Worm (Caenorhabditis elegans) whole organism, L4 larva: ENCODE results near the gene F59B2.12.

Source experiments
- F10B5.3 ChIP-seq: sonication (generic microtip); optimal IDR thresholded peaks from 2 replicates; lab custom pipeline; 2016; ENCODE audit warnings: mild to moderate bottlenecking, missing genetic modification characterization, missing compliant biosample characterization
- F37D6.2 ChIP-seq: sonication (generic microtip); optimal IDR thresholded peaks from 2 replicates; lab custom pipeline; 2016; ENCODE audit warnings: mild to moderate bottlenecking, missing genetic modification characterization, missing compliant biosample characterization
- Y105C5A.15 ChIP-seq: fragments of 200-800 bp; sonication (Bioruptor generic); IDR thresholded peaks from 2 replicates; pipeline ENCODE4 v1.3.6; 2022; ENCODE audit warnings: missing genetic modification characterization, missing compliant biosample characterization
- Y5F2A.4 ChIP-seq: fragments of 200-800 bp; sonication (Bioruptor generic); optimal IDR thresholded peaks from 2 replicates; lab custom pipeline; 2018; ENCODE audit warnings: mild to moderate bottlenecking, missing genetic modification characterization, missing compliant biosample characterization
- ZK546.5 ChIP-seq, 2 experiments: sonication (generic microtip); optimal IDR thresholded peaks; 2 replicates each; lab custom pipeline; 2017; ENCODE audit warnings: missing biosample characterization in 2 of 2, missing genetic modification characterization in 2 of 2
- aha-1 ChIP-seq: fragments of 150-350 bp; peaks from one replicate; lab custom pipeline; 2014; ENCODE audit warnings: missing biosample characterization, missing genetic modification characterization
- aly-2 ChIP-seq: sonication (generic microtip); optimal IDR thresholded peaks from 2 replicates; lab custom pipeline; 2018; ENCODE audit warnings: missing biosample characterization, missing genetic modification characterization
- arid-1 ChIP-seq: fragments of 200-800 bp; sonication (Bioruptor generic); conservative IDR thresholded peaks from 2 replicates; pipeline ENCODE4 v1.3.6; 2022; ENCODE audit warnings: missing genetic modification reagents, missing genetic modification characterization, missing compliant biosample characterization
- attf-4 ChIP-seq: sonication (generic microtip); optimal IDR thresholded peaks from 3 replicates; lab custom pipeline; 2017; ENCODE audit warnings: missing biosample characterization, missing genetic modification characterization
- ceh-20 ChIP-seq: fragments of 200-800 bp; sonication (Bioruptor generic); IDR thresholded peaks from 2 replicates; pipeline ENCODE4 v1.3.6; 2022; ENCODE audit warnings: missing genetic modification reagents, missing genetic modification characterization, missing compliant biosample characterization
- ceh-44 ChIP-seq: fragments of 200-800 bp; sonication (Bioruptor generic); IDR thresholded peaks from 2 replicates; pipeline ENCODE4 v1.3.6; 2022; ENCODE audit warnings: missing genetic modification reagents, missing genetic modification characterization, missing compliant biosample characterization
- ceh-82 ChIP-seq: sonication (generic microtip); optimal IDR thresholded peaks from 2 replicates; lab custom pipeline; 2017; ENCODE audit warnings: missing biosample characterization, missing genetic modification characterization
- ces-1 ChIP-seq: fragments of 150-350 bp; sonication (generic microtip); optimal IDR thresholded peaks from 4 replicates; lab custom pipeline; 2014; ENCODE audit warnings: missing biosample characterization, missing genetic modification reagents, missing genetic modification characterization
- ctbp-1 ChIP-seq: fragments of 200-800 bp; sonication (Bioruptor generic); IDR thresholded peaks from 2 replicates; pipeline ENCODE4 v1.3.6; 2022; ENCODE audit warnings: missing genetic modification reagents, missing genetic modification characterization, missing compliant biosample characterization
- dmd-6 ChIP-seq: fragments of 200-800 bp; sonication (Bioruptor generic); IDR thresholded peaks from 2 replicates; pipeline ENCODE4 v1.3.6; 2022; ENCODE audit warnings: missing genetic modification reagents, missing genetic modification characterization, missing compliant biosample characterization
- dve-1 ChIP-seq: sonication (generic microtip); optimal IDR thresholded peaks from 2 replicates; lab custom pipeline; 2017; ENCODE audit warnings: antibody characterized with exemption, mild to moderate bottlenecking, missing genetic modification characterization, missing compliant biosample characterization; ENCODE audit not compliant: insufficient read depth
- fkh-10 ChIP-seq: fragments of 150-350 bp; optimal IDR thresholded peaks from 2 replicates; lab custom pipeline; 2014; ENCODE audit warnings: missing biosample characterization, missing genetic modification reagents, missing genetic modification characterization
- lin-1 ChIP-seq: fragments of 200-800 bp; sonication (Bioruptor generic); IDR thresholded peaks from 2 replicates; pipeline ENCODE4 v1.3.6; 2022; ENCODE audit warnings: missing genetic modification reagents, missing genetic modification characterization, missing compliant biosample characterization
- lin-38 ChIP-seq: fragments of 200-800 bp; sonication (Bioruptor generic); IDR thresholded peaks from 2 replicates; pipeline ENCODE4 v1.3.6; 2022; ENCODE audit warnings: missing genetic modification reagents, missing genetic modification characterization, missing compliant biosample characterization
- lin-39 ChIP-seq: fragments of 150-350 bp; optimal IDR thresholded peaks from 2 replicates; lab custom pipeline; 2014; ENCODE audit warnings: missing biosample characterization, missing genetic modification reagents, missing genetic modification characterization
- lsy-2 ChIP-seq, 2 experiments: fragments of 150-350 bp in 1 of 2; sonication (generic microtip) in 1 of 2; optimal IDR thresholded peaks; 2 replicates each; lab custom pipeline; 2014 to 2017; ENCODE audit warnings: missing biosample characterization in 2 of 2, missing genetic modification characterization in 2 of 2
- madf-5 ChIP-seq, 2 experiments: fragments of 200-800 bp; sonication (Bioruptor generic); IDR thresholded peaks; 2 replicates each; pipeline ENCODE4 v1.3.6; 2022; ENCODE audit warnings: missing compliant biosample characterization in 2 of 2, missing genetic modification characterization in 2 of 2
- madf-9 ChIP-seq: fragments of 200-800 bp; sonication (Bioruptor generic); conservative IDR thresholded peaks from 2 replicates; pipeline ENCODE4 v1.3.6; 2022; ENCODE audit warnings: missing genetic modification reagents, missing genetic modification characterization, missing compliant biosample characterization
- mdt-29 ChIP-seq: fragments of 200-800 bp; sonication (Bioruptor generic); IDR thresholded peaks from 2 replicates; pipeline ENCODE4 v1.3.6; 2022; ENCODE audit warnings: missing genetic modification reagents, missing genetic modification characterization, missing compliant biosample characterization
- nhr-102 ChIP-seq: sonication (generic microtip); optimal IDR thresholded peaks from 2 replicates; lab custom pipeline; 2016; ENCODE audit warnings: mild to moderate bottlenecking, missing genetic modification characterization, moderate library complexity, missing compliant biosample characterization
- nhr-237 ChIP-seq: sonication (generic microtip); optimal IDR thresholded peaks from 2 replicates; lab custom pipeline; 2017; ENCODE audit warnings: missing biosample characterization, missing genetic modification characterization
- nhr-28 ChIP-seq: fragments of 150-350 bp; optimal IDR thresholded peaks from 2 replicates; lab custom pipeline; 2014; ENCODE audit warnings: missing biosample characterization, missing genetic modification characterization
- nhr-42 ChIP-seq: fragments of 200-800 bp; sonication (Bioruptor generic); IDR thresholded peaks from 2 replicates; pipeline ENCODE4 v1.3.6; 2022; ENCODE audit warnings: missing genetic modification characterization, missing compliant biosample characterization
- pqm-1 ChIP-seq: sonication (generic microtip); optimal IDR thresholded peaks from 2 replicates; lab custom pipeline; 2017; ENCODE audit warnings: missing biosample characterization, missing genetic modification characterization
- sdz-12 ChIP-seq: fragments of 200-800 bp; sonication (Bioruptor generic); optimal IDR thresholded peaks from 2 replicates; lab custom pipeline; 2018; ENCODE audit warnings: mild to moderate bottlenecking, missing genetic modification characterization, missing compliant biosample characterization
- snpc-1.2 ChIP-seq: fragments of 200-800 bp; sonication (Bioruptor generic); IDR thresholded peaks from 2 replicates; pipeline ENCODE4 v1.3.6; 2022; ENCODE audit warnings: missing genetic modification reagents, missing genetic modification characterization, missing compliant biosample characterization
- tra-1 ChIP-seq: fragments of 200-800 bp; sonication (Bioruptor generic); IDR thresholded peaks from 2 replicates; pipeline ENCODE4 v1.3.6; 2022; ENCODE audit warnings: missing genetic modification reagents, missing genetic modification characterization, missing compliant biosample characterization
- unc-62 ChIP-seq, 3 experiments: fragments of 150-350 bp in 1 of 3; sonication (generic microtip); optimal IDR thresholded peaks in 2 of 3; peaks in 1 of 3; 1 replicate in 1 of 3; 2 replicates in 2 of 3; lab custom pipeline; 2014 to 2017; ENCODE audit warnings: missing biosample characterization in 3 of 3, missing genetic modification characterization in 3 of 3, missing genetic modification reagents in 3 of 3, missing genotype in 1 of 3
- zag-1 ChIP-seq: fragments of 150-350 bp; optimal IDR thresholded peaks from 2 replicates; lab custom pipeline; 2014; ENCODE audit warnings: missing biosample characterization, missing genetic modification characterization
- zfp-2 ChIP-seq: sonication (generic microtip); optimal IDR thresholded peaks from 2 replicates; lab custom pipeline; 2016; ENCODE audit warnings: mild to moderate bottlenecking, missing genetic modification characterization, missing compliant biosample characterization

F59B2.12 gene

ce11 chrIII:8996686-8997085 lies 20.7 kb upstream of the F59B2.12 start, which contains the start of gene skat-1:
skat-1 (minus strand) TSS chrIII:8996786.
- TF ChIP-seq ceh-82 (tag; lab: Kevin White, UChicago) (no peak), ces-1 (GFP tag; lab: Kevin White, UChicago) (no peak), lin-38 (GFP tag; lab: Robert Waterston, UW) (peak; percentile 21; the same call in 1 of the 2 replicates), nhr-102 (tag; lab: Kevin White, UChicago) (peak; percentile 7), zag-1 (no peak)

ce11 chrIII:8997821-8998220 lies 19.6 kb upstream of the F59B2.12 start:
- peak; percentile 80 for TF ChIP-seq pqm-1 (tag; lab: Kevin White, UChicago)
- TF ChIP-seq ceh-20, result no peak
- no peak for TF ChIP-seq madf-9 (GFP tag; lab: Robert Waterston, UW)
- TF ChIP-seq fkh-10 (GFP tag; lab: Kevin White, UChicago), result no peak
- TF ChIP-seq lin-1 (GFP tag; lab: Robert Waterston, UW), result no peak
- no peak for TF ChIP-seq nhr-237 (tag; lab: Kevin White, UChicago)
- TF ChIP-seq aly-2 (tag; lab: Kevin White, UChicago), result no peak
- TF ChIP-seq lin-39 (tag; lab: Kevin White, UChicago), result no peak
- TF ChIP-seq nhr-28 (tag; lab: Kevin White, UChicago), result no peak
- TF ChIP-seq madf-5 (GFP tag; IDR thresholded peaks at IDR 0.05; lab: Robert Waterston, UW), result 0 out of 4 replicates have a peak, but pooled peaks of 1 of the 2 experiments have one; percentile 0
- no peak for TF ChIP-seq ctbp-1 (GFP tag; lab: Robert Waterston, UW)
- TF ChIP-seq, all 104 proteins: peak for 2

ce11 chrIII:8998884-8999283 lies 18.5 kb upstream of the F59B2.12 start:
- peak; percentile 5 for TF ChIP-seq dve-1 (tag; lab: Kevin White, UChicago)
- TF ChIP-seq aha-1, result peak; percentile 57
- no peak for TF ChIP-seq nhr-42 (GFP tag; lab: Robert Waterston, UW)
- no peak for TF ChIP-seq zag-1
- peak in 1 of 2 experiments; percentile 91 for TF ChIP-seq unc-62 (GFP tag; optimal IDR thresholded peaks at IDR 0.05 in 1 of 2; lab: Kevin White, UChicago)
- TF ChIP-seq unc-62 (tag; optimal IDR thresholded peaks at IDR 0.05; lab: Kevin White, UChicago), result no peak

- TF ChIP-seq snpc-1.2 (no peak), F10B5.3 (no peak), F37D6.2 (tag; lab: Kevin White, UChicago) (no peak), sdz-12 (GFP tag; lab: Kevin White, UChicago) (no peak), pqm-1 (tag; lab: Kevin White, UChicago) (peak; percentile 35), zfp-2 (tag; lab: Kevin White, UChicago) (no peak), ZK546.5 (tag; optimal IDR thresholded peaks at IDR 0.05; lab: Kevin White, UChicago) (no peak), dmd-6 (GFP tag; lab: Robert Waterston, UW) (no peak), arid-1 (GFP tag; lab: Robert Waterston, UW) (0 out of 2 replicates have a peak, but pooled peaks have one; percentile 25), Y105C5A.15 (GFP tag; lab: Robert Waterston, UW) (no peak), lin-38 (GFP tag; lab: Robert Waterston, UW) (0 out of 2 replicates have a peak, but pooled peaks have one; percentile 6), attf-4 (tag; lab: Kevin White, UChicago) (no peak), tra-1 (GFP tag; lab: Robert Waterston, UW) (no peak), ceh-44 (GFP tag; lab: Robert Waterston, UW) (no peak), aha-1 (peak; percentile 68), lsy-2 (tag; optimal IDR thresholded peaks at IDR 0.05; lab: Kevin White, UChicago) (no peak), mdt-29 (GFP tag; lab: Robert Waterston, UW) (no peak), ceh-82 (tag; lab: Kevin White, UChicago) (no peak), ceh-20 (no peak), Y5F2A.4 (peak; percentile 4)
Measured at ce11 chrIII:8999508-8999907, 17.9 kb upstream of the F59B2.12 start, which contains the start of gene F59B2.3. F59B2.3 (minus strand) TSS chrIII:8999766.
